Worm (Caenorhabditis elegans) whole organism, L4 larva: Measurements from ENCODE around the gene Y105C5B.19.
A peak's percentile ranks its signal among the peaks of the same experiment; 100 is the strongest.

Experiments used
- ceh-82 ChIP-seq: sonication (generic microtip); optimal IDR thresholded peaks from 2 replicates; lab custom pipeline; 2017; ENCODE audit warnings: missing biosample characterization, missing genetic modification characterization
- daf-8 ChIP-seq: fragments of 200-800 bp; sonication (Bioruptor generic); IDR thresholded peaks from 2 replicates; pipeline ENCODE4 v1.3.6; 2022; ENCODE audit warnings: missing genetic modification characterization, missing compliant biosample characterization
- lin-13 ChIP-seq: fragments of 150-350 bp; optimal IDR thresholded peaks from 2 replicates; lab custom pipeline; 2014; ENCODE audit warnings: missing biosample characterization, missing genetic modification reagents, missing genetic modification characterization
- mep-1 ChIP-seq: fragments of 150-350 bp; sonication (generic microtip); optimal IDR thresholded peaks from 3 replicates; lab custom pipeline; 2014; ENCODE audit warnings: missing biosample characterization, missing genetic modification characterization
- pqm-1 ChIP-seq: sonication (generic microtip); optimal IDR thresholded peaks from 2 replicates; lab custom pipeline; 2017; ENCODE audit warnings: missing biosample characterization, missing genetic modification characterization

DNA sequence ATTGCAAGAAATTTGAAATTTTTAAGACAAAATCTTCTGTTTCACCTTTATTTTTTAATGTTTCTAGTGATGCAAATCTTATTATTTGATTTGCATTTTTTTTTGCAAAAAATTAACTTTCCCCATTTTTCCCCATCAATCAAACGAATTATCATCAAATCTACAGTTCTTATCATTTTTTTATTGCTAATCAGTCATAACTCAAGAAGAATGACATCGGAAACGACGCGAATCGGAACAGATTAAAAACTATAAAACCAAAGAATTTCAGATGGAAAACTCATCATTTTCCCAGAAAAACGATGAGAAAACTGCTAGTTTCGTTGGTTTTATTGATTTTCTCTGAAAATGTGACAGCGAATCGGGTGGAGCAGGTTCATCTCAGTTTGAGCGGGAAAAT is 32.1 kb downstream of the Y105C5B.19 start, which contains the start of gene Y105C5B.15:
- TF ChIP-seq daf-8 (GFP tag; lab: Robert Waterston, UW): no peak
- no peak for TF ChIP-seq lin-13 (GFP tag; lab: Kevin White, UChicago)
- TF ChIP-seq ceh-82 (tag; lab: Kevin White, UChicago): no peak
- no peak for TF ChIP-seq mep-1
- TF ChIP-seq pqm-1 (tag; lab: Kevin White, UChicago): peak; percentile 57
